Worm (Caenorhabditis elegans) whole organism, early embryonic: ENCODE data around the gene F35H8.2.

Experiments
- B0310.2 ChIP-seq: sonication (generic microtip); optimal IDR thresholded peaks from 2 replicates; lab custom pipeline; 2016; ENCODE audit warnings: mild to moderate bottlenecking, missing genetic modification characterization, missing compliant biosample characterization
- aly-1 ChIP-seq: sonication (generic microtip); optimal IDR thresholded peaks from 2 replicates; lab custom pipeline; 2016; ENCODE audit warnings: missing genetic modification characterization, missing compliant biosample characterization
- ama-1 ChIP-seq: fragments of 150-350 bp; optimal IDR thresholded peaks from 2 replicates; lab custom pipeline; 2014
- ceh-13 ChIP-seq: fragments of 200-800 bp; sonication (Bioruptor generic); optimal IDR thresholded peaks from 2 replicates; lab custom pipeline; 2018; ENCODE audit warnings: mild to moderate bottlenecking, missing genetic modification characterization, missing compliant biosample characterization
- ceh-36 ChIP-seq: sonication (generic microtip); optimal IDR thresholded peaks from 2 replicates; lab custom pipeline; 2016; ENCODE audit warnings: missing genetic modification characterization, inconsistent platforms, missing compliant biosample characterization
- ets-7 ChIP-seq: sonication (generic microtip); optimal IDR thresholded peaks from 2 replicates; lab custom pipeline; 2016; ENCODE audit warnings: missing genotype, missing genetic modification characterization, missing compliant biosample characterization
- flt-1 ChIP-seq: fragments of 200-800 bp; sonication (Bioruptor generic); IDR thresholded peaks from 2 replicates; pipeline ENCODE4 v1.3.6; 2022; ENCODE audit warnings: missing genetic modification characterization, missing compliant biosample characterization
- hmbx-1 ChIP-seq: sonication (generic microtip); optimal IDR thresholded peaks from 2 replicates; lab custom pipeline; 2016; ENCODE audit warnings: mild to moderate bottlenecking, missing genetic modification characterization, missing compliant biosample characterization
- scrt-1 ChIP-seq: fragments of 200-800 bp; sonication (Bioruptor generic); IDR thresholded peaks from 2 replicates; pipeline ENCODE4 v1.3.6; 2022; ENCODE audit warnings: missing genetic modification characterization, missing compliant biosample characterization
- tbx-37 ChIP-seq: fragments of 200-800 bp; sonication (Bioruptor generic); conservative IDR thresholded peaks from 2 replicates; pipeline ENCODE4 v1.3.6; 2022; ENCODE audit warnings: missing genetic modification reagents, missing genetic modification characterization, missing compliant biosample characterization
- tra-4 ChIP-seq: sonication (generic microtip); optimal IDR thresholded peaks from 2 replicates; lab custom pipeline; 2017; ENCODE audit warnings: missing genetic modification characterization, missing compliant biosample characterization

DNA sequence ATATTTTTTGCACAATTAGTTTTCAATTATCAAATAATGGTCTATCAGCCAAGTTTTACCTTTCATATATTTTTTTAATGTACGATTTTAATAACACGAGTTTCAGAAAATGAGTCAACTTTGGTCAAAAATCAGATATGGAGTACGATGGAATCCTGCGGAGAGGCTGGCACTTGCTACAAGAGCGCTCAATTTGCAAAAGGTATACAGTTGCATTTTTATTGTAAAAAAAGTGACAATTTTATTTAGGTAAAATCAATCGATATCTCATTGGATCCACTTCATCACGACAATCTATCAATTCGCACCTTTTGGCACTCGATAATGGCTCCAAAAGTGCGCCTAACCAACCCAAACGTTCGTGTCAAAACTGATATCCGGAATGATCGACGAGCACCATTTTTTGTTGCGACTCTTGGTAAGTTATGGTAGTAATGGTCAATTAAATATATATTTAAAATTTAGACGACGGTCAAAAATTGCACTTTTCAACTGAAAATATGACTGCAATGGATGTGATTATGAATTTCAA, 42.3 kb downstream of the F35H8.2 start, which contains the start of gene mrpl-53:
- no peak for TF ChIP-seq ceh-13 (GFP tag; lab: Kevin White, UChicago)
- TF ChIP-seq aly-1, result no peak
- TF ChIP-seq tbx-37, result no peak
- no peak for TF ChIP-seq ama-1
- no peak for TF ChIP-seq B0310.2
- TF ChIP-seq ceh-36 (tag; lab: Kevin White, UChicago), result no peak
- TF ChIP-seq flt-1 (GFP tag; lab: Robert Waterston, UW), result no peak
- no peak for TF ChIP-seq tra-4 (tag; lab: Kevin White, UChicago)
- TF ChIP-seq scrt-1 (GFP tag; lab: Robert Waterston, UW), result no peak
- TF ChIP-seq ets-7, result no peak
- TF ChIP-seq hmbx-1 (tag; lab: Kevin White, UChicago), result no peak
